Fruit fly (Drosophila melanogaster): ENCODE measurements around the gene CG18641.

Gene CG18641

DNA sequence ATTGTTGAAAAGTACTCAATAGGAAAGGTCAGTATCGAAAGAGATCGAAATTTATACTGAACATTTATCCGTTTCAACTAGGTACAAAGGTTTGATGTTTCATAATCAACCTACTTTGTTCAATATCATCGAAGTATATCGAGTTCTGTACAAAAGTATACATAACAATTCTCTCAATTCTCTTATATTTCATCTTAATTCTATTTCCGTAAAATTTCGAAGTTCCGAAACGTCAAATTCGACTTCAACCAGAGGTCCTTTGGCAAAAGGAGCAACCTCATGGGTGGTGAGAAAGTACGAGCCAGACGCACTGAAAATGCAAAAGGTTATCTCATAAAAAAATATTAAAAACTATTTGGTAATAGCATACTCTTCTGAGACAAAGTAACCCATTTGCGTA lies 1.5 kb upstream of the CG18641 start, which contains the start of gene CG31948:
CG31948 (minus strand) TSS at position 101 of the 400 bp plus-strand sequence.
- TF ChIP-seq Ets96B (tag; optimal IDR thresholded peaks at IDR 0.05) = no peak
- no peak for TF ChIP-seq CG10631 (GFP tag; optimal IDR thresholded peaks at IDR 0.05)
- no peak for TF ChIP-seq CG8632 (GFP tag; optimal IDR thresholded peaks at IDR 0.05)
- TF ChIP-seq Gug (GFP tag; IDR thresholded peaks at IDR 0.05) = no peak
- TF ChIP-seq pdm3 (GFP tag; optimal IDR thresholded peaks at IDR 0.05) = no peak
- TF ChIP-seq CG31627 (GFP tag; optimal IDR thresholded peaks at IDR 0.05) = no peak
- no peak for TF ChIP-seq Smox (GFP tag; optimal IDR thresholded peaks at IDR 0.05)
- TF ChIP-seq CG11762 (GFP tag; optimal IDR thresholded peaks at IDR 0.05; ENCODE audit: insufficient read depth) = no peak
- TF ChIP-seq dsx (GFP tag; optimal IDR thresholded peaks at IDR 0.05; ENCODE audit: poor library complexity, severe bottlenecking) = no peak
- TF ChIP-seq CG6276 (GFP tag; optimal IDR thresholded peaks at IDR 0.05) = no peak
- TF ChIP-seq Sox14 (GFP tag; optimal IDR thresholded peaks at IDR 0.05) = no peak
- TF ChIP-seq spab (GFP tag; optimal IDR thresholded peaks at IDR 0.05) = no peak
- TF ChIP-seq lz (GFP tag; optimal IDR thresholded peaks at IDR 0.05) = no peak
- no peak for TF ChIP-seq Sox15 (GFP tag; optimal IDR thresholded peaks at IDR 0.05)
- no peak for TF ChIP-seq CG16779 (tag; optimal IDR thresholded peaks at IDR 0.05)
- TF ChIP-seq dac (GFP tag; optimal IDR thresholded peaks at IDR 0.05) = no peak
- no peak for TF ChIP-seq CG8319 (GFP tag; optimal IDR thresholded peaks at IDR 0.05)

DNA sequence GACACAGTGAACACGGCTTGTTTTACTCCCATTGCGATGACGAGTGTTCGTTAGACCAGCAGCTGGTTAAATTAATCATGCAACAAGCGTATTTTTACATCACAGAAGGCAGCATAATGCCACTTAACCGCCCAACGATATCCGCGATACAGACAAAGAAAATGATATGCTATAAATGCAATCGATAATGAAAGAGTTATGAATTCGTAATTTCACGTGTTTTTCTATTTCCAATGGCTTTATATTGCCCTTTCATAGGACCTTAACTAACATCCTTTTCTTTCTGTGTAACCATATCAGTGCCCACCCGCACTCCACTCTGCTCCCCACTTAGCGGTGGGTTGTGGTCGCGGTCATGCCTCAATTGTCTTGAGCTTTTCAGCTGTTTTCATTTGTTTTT lies 2.0 kb downstream of the CG18641 start:
- TF ChIP-seq Hr38 (GFP tag; optimal IDR thresholded peaks at IDR 0.05) (peak; percentile 3), CG6163 (GFP tag; IDR thresholded peaks at IDR 0.05) (no peak), OdsH (GFP tag; optimal IDR thresholded peaks at IDR 0.05) (peak; percentile 34), dsx (GFP tag; optimal IDR thresholded peaks at IDR 0.05; ENCODE audit: poor library complexity, severe bottlenecking) (no peak), CG32006 (GFP tag; optimal IDR thresholded peaks at IDR 0.05) (peak; percentile 71), Smox (GFP tag; optimal IDR thresholded peaks at IDR 0.05) (no peak), eg (GFP tag; IDR thresholded peaks at IDR 0.05) (peak; percentile 87), achi (GFP tag; optimal IDR thresholded peaks at IDR 0.05) (peak; percentile 23), Lpt (GFP tag; optimal IDR thresholded peaks at IDR 0.05) (peak; percentile 43), Gug (GFP tag; IDR thresholded peaks at IDR 0.05) (peak; percentile 62), Hr4 (GFP tag; optimal IDR thresholded peaks at IDR 0.05) (peak; percentile 48), salr (GFP tag; optimal IDR thresholded peaks at IDR 0.05) (no peak), Eip75B (GFP tag; optimal IDR thresholded peaks at IDR 0.05) (no peak), CG4318 (GFP tag; optimal IDR thresholded peaks at IDR 0.05) (peak; percentile 38), pdm3 (GFP tag; optimal IDR thresholded peaks at IDR 0.05) (peak; percentile 16), CG6854 (GFP tag; optimal IDR thresholded peaks at IDR 0.05) (no peak), Sox15 (GFP tag; optimal IDR thresholded peaks at IDR 0.05) (no peak), CG11294 (GFP tag; IDR thresholded peaks at IDR 0.05) (peak; percentile 59; the same call in 1 of the 2 replicates), CG8119 (GFP tag; IDR thresholded peaks at IDR 0.05) (peak; percentile 69)

DNA sequence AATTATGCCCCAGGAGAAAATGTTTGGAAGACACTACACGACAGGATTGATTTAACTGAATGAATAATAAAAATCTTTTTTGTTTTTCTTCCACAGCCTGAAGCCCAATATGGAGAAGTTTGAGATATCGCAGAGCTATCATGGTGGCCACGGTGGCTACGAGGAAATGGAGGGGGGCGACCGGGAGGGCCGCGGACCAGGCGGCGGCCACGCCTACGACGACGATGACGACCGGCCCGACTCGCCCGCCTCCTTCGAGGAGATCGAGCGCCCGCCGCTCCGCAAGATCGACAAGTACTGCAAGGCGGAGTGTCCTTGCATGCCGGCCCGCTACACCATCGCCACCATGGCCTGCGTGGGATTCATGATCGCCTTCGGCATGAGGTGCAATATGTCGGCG lies 10.5 kb downstream of the CG18641 start:
- TF ChIP-seq Eip78C (GFP tag) (no peak), ss (GFP tag; optimal IDR thresholded peaks at IDR 0.05) (no peak), esn (GFP tag; optimal IDR thresholded peaks at IDR 0.05) (no peak), Sox14 (GFP tag; optimal IDR thresholded peaks at IDR 0.05) (no peak), fd59A (GFP tag; optimal IDR thresholded peaks at IDR 0.05) (no peak), CG16779 (tag; optimal IDR thresholded peaks at IDR 0.05) (no peak), Hr39 (GFP tag; optimal IDR thresholded peaks at IDR 0.05) (no peak)

DNA sequence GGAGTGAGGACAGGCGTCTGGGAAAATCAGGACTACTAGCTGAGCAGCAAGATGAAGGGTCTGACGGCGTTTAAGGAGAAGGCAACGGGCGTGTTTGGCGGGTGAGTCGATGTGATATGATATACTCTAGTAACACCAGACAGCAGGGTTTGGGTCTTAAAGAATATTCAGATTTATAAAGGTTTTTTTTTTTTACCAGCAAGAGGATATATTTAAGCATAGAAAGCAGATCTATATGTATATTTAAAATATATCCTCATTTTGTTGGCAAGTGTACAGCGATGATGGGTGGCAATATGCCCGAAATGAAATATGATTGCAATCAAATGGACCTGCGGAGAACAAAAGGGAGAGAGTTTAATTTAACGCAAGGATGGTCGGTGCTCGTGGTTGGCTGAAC lies 12.9 kb downstream of the CG18641 start:
- TF ChIP-seq svp (GFP tag) (peak; percentile 41), CG11294 (GFP tag; IDR thresholded peaks at IDR 0.05) (no peak), pdm3 (GFP tag; optimal IDR thresholded peaks at IDR 0.05) (no peak), vri (GFP tag; optimal IDR thresholded peaks at IDR 0.05) (no peak), CG16779 (tag; optimal IDR thresholded peaks at IDR 0.05) (no peak)
